Worm (Caenorhabditis elegans) whole organism, L4 larva: ENCODE measurements around the gene B0244.10.

ENCODE experiments used
- F26F4.8 ChIP-seq: fragments of 200-800 bp; sonication (Bioruptor generic); conservative IDR thresholded peaks from 2 replicates; pipeline ENCODE4 v1.3.6; 2022; ENCODE audit warnings: missing genetic modification characterization, missing compliant biosample characterization
- F44E2.7 ChIP-seq: fragments of 200-800 bp; sonication (Bioruptor generic); IDR thresholded peaks from 2 replicates; pipeline ENCODE4 v2.1.2; 2022; ENCODE audit warnings: missing genetic modification characterization, missing compliant biosample characterization
- R02D3.7 ChIP-seq: fragments of 150-350 bp; sonication (generic microtip); optimal IDR thresholded peaks from 3 replicates; lab custom pipeline; 2014; ENCODE audit warnings: missing biosample characterization, missing genetic modification characterization
- Y105C5A.15 ChIP-seq: fragments of 200-800 bp; sonication (Bioruptor generic); IDR thresholded peaks from 2 replicates; pipeline ENCODE4 v1.3.6; 2022; ENCODE audit warnings: missing genetic modification characterization, missing compliant biosample characterization
- Y48G9A.11 ChIP-seq: fragments of 200-800 bp; sonication (Bioruptor generic); IDR thresholded peaks from 2 replicates; pipeline ENCODE4 v1.3.6; 2022; ENCODE audit warnings: missing genetic modification reagents, missing genetic modification characterization, missing compliant biosample characterization
- Y75B8A.6 ChIP-seq: fragments of 200-800 bp; sonication (Bioruptor generic); IDR thresholded peaks from 2 replicates; pipeline ENCODE4 v1.3.6; 2022; ENCODE audit warnings: missing genetic modification reagents, missing genetic modification characterization, missing compliant biosample characterization
- aha-1 ChIP-seq: fragments of 150-350 bp; peaks from one replicate; lab custom pipeline; 2014; ENCODE audit warnings: missing biosample characterization, missing genetic modification characterization
- ama-1 ChIP-seq: fragments of 150-350 bp; optimal IDR thresholded peaks from 2 replicates; lab custom pipeline; 2014; ENCODE audit warnings: inconsistent platforms, mixed read lengths
- arid-1 ChIP-seq: fragments of 200-800 bp; sonication (Bioruptor generic); conservative IDR thresholded peaks from 2 replicates; pipeline ENCODE4 v1.3.6; 2022; ENCODE audit warnings: missing genetic modification reagents, missing genetic modification characterization, missing compliant biosample characterization
- ceh-20 ChIP-seq: fragments of 200-800 bp; sonication (Bioruptor generic); IDR thresholded peaks from 2 replicates; pipeline ENCODE4 v1.3.6; 2022; ENCODE audit warnings: missing genetic modification reagents, missing genetic modification characterization, missing compliant biosample characterization
- ceh-44 ChIP-seq: fragments of 200-800 bp; sonication (Bioruptor generic); IDR thresholded peaks from 2 replicates; pipeline ENCODE4 v1.3.6; 2022; ENCODE audit warnings: missing genetic modification reagents, missing genetic modification characterization, missing compliant biosample characterization
- ces-1 ChIP-seq: fragments of 150-350 bp; sonication (generic microtip); optimal IDR thresholded peaks from 4 replicates; lab custom pipeline; 2014; ENCODE audit warnings: missing biosample characterization, missing genetic modification reagents, missing genetic modification characterization
- ctbp-1 ChIP-seq: fragments of 200-800 bp; sonication (Bioruptor generic); IDR thresholded peaks from 2 replicates; pipeline ENCODE4 v1.3.6; 2022; ENCODE audit warnings: missing genetic modification reagents, missing genetic modification characterization, missing compliant biosample characterization
- daf-16 ChIP-seq, 3 experiments: sonication (generic microtip); optimal IDR thresholded peaks; 2 replicates each; lab custom pipeline; 2016 to 2017; ENCODE audit warnings: missing genetic modification characterization in 3 of 3, missing genetic modification reagents in 3 of 3, mild to moderate bottlenecking in 2 of 3, missing compliant biosample characterization in 2 of 3, missing biosample characterization in 1 of 3, moderate library complexity in 1 of 3
- dmd-6 ChIP-seq: fragments of 200-800 bp; sonication (Bioruptor generic); IDR thresholded peaks from 2 replicates; pipeline ENCODE4 v1.3.6; 2022; ENCODE audit warnings: missing genetic modification reagents, missing genetic modification characterization, missing compliant biosample characterization
- dmd-9 ChIP-seq: fragments of 200-800 bp; sonication (Bioruptor generic); IDR thresholded peaks from 2 replicates; pipeline ENCODE4 v1.3.6; 2022; ENCODE audit warnings: missing genetic modification reagents, missing genetic modification characterization, missing compliant biosample characterization
- egl-27 ChIP-seq: sonication (generic microtip); optimal IDR thresholded peaks from 3 replicates; lab custom pipeline; 2017; ENCODE audit warnings: missing biosample characterization, missing genetic modification reagents, missing genetic modification characterization
- fos-1 ChIP-seq: fragments of 150-350 bp; optimal IDR thresholded peaks from 2 replicates; lab custom pipeline; 2014; ENCODE audit warnings: missing biosample characterization, missing genetic modification characterization
- hlh-30 ChIP-seq: sonication (generic microtip); optimal IDR thresholded peaks from 2 replicates; lab custom pipeline; 2017; ENCODE audit warnings: antibody characterized with exemption, mild to moderate bottlenecking, missing genetic modification characterization, missing compliant biosample characterization; ENCODE audit not compliant: insufficient read depth
- hmg-1.1 ChIP-seq: fragments of 200-800 bp; sonication (Bioruptor generic); IDR thresholded peaks from 2 replicates; pipeline ENCODE4 v1.3.6; 2022; ENCODE audit warnings: missing genetic modification reagents, missing genetic modification characterization, missing compliant biosample characterization
- jun-1 ChIP-seq: fragments of 150-350 bp; optimal IDR thresholded peaks from 2 replicates; lab custom pipeline; 2014; ENCODE audit warnings: missing biosample characterization, missing genetic modification reagents, missing genetic modification characterization
- lin-13 ChIP-seq: fragments of 150-350 bp; optimal IDR thresholded peaks from 2 replicates; lab custom pipeline; 2014; ENCODE audit warnings: missing biosample characterization, missing genetic modification reagents, missing genetic modification characterization
- lir-3 ChIP-seq: sonication (generic microtip); optimal IDR thresholded peaks from 2 replicates; lab custom pipeline; 2016; ENCODE audit warnings: mild to moderate bottlenecking, missing genetic modification characterization, missing compliant biosample characterization
- lsy-2 ChIP-seq, 2 experiments: fragments of 150-350 bp in 1 of 2; sonication (generic microtip) in 1 of 2; optimal IDR thresholded peaks; 2 replicates each; lab custom pipeline; 2014 to 2017; ENCODE audit warnings: missing biosample characterization in 2 of 2, missing genetic modification characterization in 2 of 2
- mdl-1 ChIP-seq, 2 experiments: fragments of 150-350 bp in 1 of 2; sonication (generic microtip) in 1 of 2; optimal IDR thresholded peaks; 2 replicates each; lab custom pipeline; 2014 to 2017; ENCODE audit warnings: missing biosample characterization in 2 of 2, missing genetic modification characterization in 2 of 2
- mdt-29 ChIP-seq: fragments of 200-800 bp; sonication (Bioruptor generic); IDR thresholded peaks from 2 replicates; pipeline ENCODE4 v1.3.6; 2022; ENCODE audit warnings: missing genetic modification reagents, missing genetic modification characterization, missing compliant biosample characterization
- mep-1 ChIP-seq: fragments of 150-350 bp; sonication (generic microtip); optimal IDR thresholded peaks from 3 replicates; lab custom pipeline; 2014; ENCODE audit warnings: missing biosample characterization, missing genetic modification characterization
- nhr-111 ChIP-seq: fragments of 200-800 bp; sonication (Bioruptor generic); optimal IDR thresholded peaks from 2 replicates; lab custom pipeline; 2018; ENCODE audit warnings: mild to moderate bottlenecking, missing genetic modification characterization, missing compliant biosample characterization
- nhr-25 ChIP-seq: sonication (generic microtip); optimal IDR thresholded peaks from 2 replicates; lab custom pipeline; 2017; ENCODE audit warnings: missing genetic modification characterization, mild to moderate bottlenecking, missing compliant biosample characterization, antibody characterized with exemption, moderate library complexity, borderline replicate concordance; ENCODE audit not compliant: insufficient read depth
- nhr-41 ChIP-seq: fragments of 200-800 bp; sonication (Bioruptor generic); IDR thresholded peaks from 2 replicates; pipeline ENCODE4 v1.3.6; 2022; ENCODE audit warnings: missing genetic modification reagents, missing genetic modification characterization, missing compliant biosample characterization
- pha-4 ChIP-seq, 2 experiments: fragments of 150-350 bp in 1 of 2; fragments of 200-800 bp in 1 of 2; sonication (Bioruptor generic) in 1 of 2; IDR thresholded peaks in 1 of 2; optimal IDR thresholded peaks in 1 of 2; 2 replicates each; pipeline versions ENCODE4 v1.3.6 to Lab custom; 2014 to 2022; ENCODE audit warnings: missing genetic modification characterization in 2 of 2, missing genetic modification reagents in 2 of 2, missing biosample characterization in 1 of 2, missing compliant biosample characterization in 1 of 2
- php-3 ChIP-seq: fragments of 200-800 bp; sonication (Bioruptor generic); IDR thresholded peaks from 2 replicates; pipeline ENCODE4 v1.3.6; 2022; ENCODE audit warnings: missing genetic modification reagents, missing genetic modification characterization, missing compliant biosample characterization
- rbr-2 ChIP-seq: sonication (generic microtip); optimal IDR thresholded peaks from 2 replicates; lab custom pipeline; 2016; ENCODE audit warnings: missing genotype, missing genetic modification characterization, missing compliant biosample characterization
- set-16 ChIP-seq: fragments of 200-800 bp; sonication (Bioruptor generic); IDR thresholded peaks from 2 replicates; pipeline ENCODE4 v1.3.6; 2022; ENCODE audit warnings: missing genetic modification reagents, missing genetic modification characterization, missing compliant biosample characterization
- skn-1 ChIP-seq: fragments of 150-350 bp; optimal IDR thresholded peaks from 2 replicates; lab custom pipeline; 2014; ENCODE audit warnings: missing biosample characterization, missing genetic modification characterization
- snpc-1.2 ChIP-seq: fragments of 200-800 bp; sonication (Bioruptor generic); IDR thresholded peaks from 2 replicates; pipeline ENCODE4 v1.3.6; 2022; ENCODE audit warnings: missing genetic modification reagents, missing genetic modification characterization, missing compliant biosample characterization
- snpc-4 ChIP-seq: fragments of 150-350 bp; optimal IDR thresholded peaks from 2 replicates; lab custom pipeline; 2014; ENCODE audit warnings: missing biosample characterization, missing genetic modification characterization
- spr-3 ChIP-seq: fragments of 200-800 bp; sonication (Bioruptor generic); optimal IDR thresholded peaks from 2 replicates; lab custom pipeline; 2018; ENCODE audit warnings: mild to moderate bottlenecking, missing genetic modification characterization, missing compliant biosample characterization
- unc-62 ChIP-seq, 3 experiments: fragments of 150-350 bp in 1 of 3; sonication (generic microtip); optimal IDR thresholded peaks in 2 of 3; peaks in 1 of 3; 1 replicate in 1 of 3; 2 replicates in 2 of 3; lab custom pipeline; 2014 to 2017; ENCODE audit warnings: missing biosample characterization in 3 of 3, missing genetic modification characterization in 3 of 3, missing genetic modification reagents in 3 of 3, missing genotype in 1 of 3
- vab-7 ChIP-seq: fragments of 200-800 bp; sonication (Bioruptor generic); IDR thresholded peaks from 2 replicates; pipeline ENCODE4 v1.3.6; 2022; ENCODE audit warnings: missing genetic modification reagents, missing genetic modification characterization, missing compliant biosample characterization

Gene B0244.10

ce11 chrIII:5750503-5750902 is 15.5 kb downstream of the B0244.10 start:
- TF ChIP-seq hlh-30 (tag; lab: Kevin White, UChicago): no peak
- no peak for TF ChIP-seq Y105C5A.15 (GFP tag; lab: Robert Waterston, UW)
- no peak for TF ChIP-seq F26F4.8 (GFP tag; lab: Robert Waterston, UW)
- TF ChIP-seq ceh-44: no peak
- no peak for TF ChIP-seq aha-1
- no peak for TF ChIP-seq arid-1 (GFP tag; lab: Robert Waterston, UW)
- no peak for TF ChIP-seq jun-1
- TF ChIP-seq Y48G9A.11 (GFP tag; lab: Robert Waterston, UW): no peak
- TF ChIP-seq egl-27 (tag; lab: Kevin White, UChicago): no peak
- TF ChIP-seq spr-3: no peak
- TF ChIP-seq lir-3 (tag; lab: Kevin White, UChicago): no peak

- no peak for TF ChIP-seq lin-13 (GFP tag; lab: Kevin White, UChicago)
- TF ChIP-seq mep-1 (tag; lab: Kevin White, UChicago): peak; percentile 36
- TF ChIP-seq Y75B8A.6 (GFP tag; lab: Robert Waterston, UW): no peak
- no peak for TF ChIP-seq nhr-111 (GFP tag; lab: Kevin White, UChicago)
- TF ChIP-seq unc-62 (GFP tag; optimal IDR thresholded peaks at IDR 0.05 in 1 of 2; lab: Kevin White, UChicago): peak in 1 of 2 experiments; percentile 95
- no peak for TF ChIP-seq unc-62 (tag; optimal IDR thresholded peaks at IDR 0.05; lab: Kevin White, UChicago)
- no peak for TF ChIP-seq daf-16 (GFP tag; optimal IDR thresholded peaks at IDR 0.05; lab: Kevin White, UChicago)
- TF ChIP-seq daf-16 (tag; optimal IDR thresholded peaks at IDR 0.05; lab: Kevin White, UChicago): no peak
- no peak for TF ChIP-seq skn-1 (tag; lab: Kevin White, UChicago)
- peak; percentile 55; the same call in 1 of the 2 replicates for TF ChIP-seq pha-4 (GFP tag; IDR thresholded peaks at IDR 0.05; lab: Robert Waterston, UW)
- no peak for TF ChIP-seq pha-4 (tag; optimal IDR thresholded peaks at IDR 0.05; lab: Kevin White, UChicago)
- TF ChIP-seq aha-1: peak; percentile 32
- 0 out of 2 replicates have a peak, but pooled peaks have one; percentile 11 for TF ChIP-seq vab-7 (GFP tag; lab: Robert Waterston, UW)
- no peak for TF ChIP-seq dmd-9 (GFP tag; lab: Robert Waterston, UW)
- TF ChIP-seq hlh-30 (tag; lab: Kevin White, UChicago): peak; percentile 15
- peak; percentile 47 for TF ChIP-seq hmg-1.1
- TF ChIP-seq ceh-20 (GFP tag; lab: Robert Waterston, UW): 0 out of 2 replicates have a peak, but pooled peaks have one; percentile 42
- TF ChIP-seq R02D3.7: no peak
- 0 out of 2 replicates have a peak, but pooled peaks have one; percentile 7 for TF ChIP-seq dmd-6 (GFP tag; lab: Robert Waterston, UW)
- peak; percentile 90 for TF ChIP-seq set-16 (GFP tag; lab: Robert Waterston, UW)
- TF ChIP-seq F44E2.7: no peak
- TF ChIP-seq lsy-2 (tag; optimal IDR thresholded peaks at IDR 0.05; lab: Kevin White, UChicago): peak; percentile 31 to 33
- no peak for TF ChIP-seq php-3
- TF ChIP-seq nhr-41: no peak
- no peak for TF ChIP-seq fos-1
- no peak for TF ChIP-seq ama-1 (lab: Kevin White, UChicago)
- peak; percentile 64; the same call in 1 of the 2 replicates for TF ChIP-seq ctbp-1 (GFP tag; lab: Robert Waterston, UW)
- TF ChIP-seq snpc-4: no peak
Observed at ce11 chrIII:5755204-5755603, 20.2 kb downstream of the B0244.10 start, which contains the start of gene ida-1. TSS of gene ida-1 (plus strand) at chrIII:5755539.

ce11 chrIII:5757492-5758045 is 22.6 kb downstream of the B0244.10 start:
- TF ChIP-seq rbr-2 (tag; lab: Kevin White, UChicago): peak; percentile 27
- TF ChIP-seq snpc-1.2 (GFP tag; lab: Robert Waterston, UW): 0 out of 2 replicates have a peak, but pooled peaks have one; percentile 10
- TF ChIP-seq nhr-25: no peak
- TF ChIP-seq set-16 (GFP tag; lab: Robert Waterston, UW): no peak
- TF ChIP-seq aha-1: peak; percentile 94
- TF ChIP-seq mep-1 (tag; lab: Kevin White, UChicago): peak; percentile 12
- peak; percentile 21; the same call in 1 of the 2 replicates for TF ChIP-seq ctbp-1 (GFP tag; lab: Robert Waterston, UW)
- TF ChIP-seq mdl-1 (tag; optimal IDR thresholded peaks at IDR 0.05; lab: Kevin White, UChicago): no peak
- TF ChIP-seq ces-1 (GFP tag; lab: Kevin White, UChicago): peak; percentile 6
- no peak for TF ChIP-seq mdt-29
